Fruit fly (Drosophila melanogaster): Measurements from ENCODE around the gene CG6230.
A peak's percentile ranks its signal among the peaks of the same experiment; 100 is the strongest.

The CG6230 gene

DNA sequence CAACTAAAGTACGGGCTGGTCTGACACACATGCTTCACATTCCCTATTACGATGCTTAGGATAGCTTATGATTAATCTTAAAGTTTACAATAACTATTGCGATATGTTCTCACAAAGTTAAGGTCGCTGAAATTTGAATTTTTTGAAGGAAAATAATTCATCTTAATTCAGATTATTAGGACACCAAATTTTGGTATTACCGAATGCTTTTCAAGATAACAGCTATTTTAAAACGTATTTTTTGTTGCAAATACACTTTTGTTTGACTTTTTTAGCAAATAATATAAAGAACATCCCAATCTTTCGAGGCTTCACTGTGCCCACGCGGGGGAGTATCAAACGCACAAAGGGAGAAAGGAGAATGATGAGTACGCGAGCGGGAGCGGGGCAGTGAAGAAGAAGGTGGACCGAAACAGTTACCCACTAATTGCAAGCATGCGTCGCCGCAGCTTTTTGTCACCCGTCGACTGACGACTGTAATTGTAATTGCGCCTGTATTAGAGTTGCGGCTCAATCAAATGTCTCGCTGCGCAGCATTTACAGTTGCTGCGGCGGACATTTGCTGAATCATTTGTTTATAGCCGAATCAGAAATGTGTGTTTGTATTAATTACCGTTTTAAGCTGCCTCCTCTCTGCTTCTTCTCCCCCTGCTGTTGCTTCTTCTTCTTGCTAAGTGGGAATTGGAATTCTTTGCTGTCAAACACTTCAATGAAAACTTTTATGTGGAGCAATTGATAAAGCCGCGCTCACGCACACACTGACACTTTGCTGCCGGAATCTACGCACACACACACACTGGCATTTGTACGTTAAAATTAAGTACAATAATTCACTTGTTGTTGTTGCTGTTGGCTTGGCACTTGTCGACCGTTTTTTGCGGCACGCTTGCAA, 53.9 kb downstream of the CG6230 start:
- TF ChIP-seq rgr (GFP tag; optimal IDR thresholded peaks at IDR 0.05) (peak; percentile 62), fru (GFP tag; optimal IDR thresholded peaks at IDR 0.05) (peak; percentile 71), CG32264 (GFP tag; optimal IDR thresholded peaks at IDR 0.05) (peak; percentile 27), pan (optimal IDR thresholded peaks at IDR 0.05) (no peak), OdsH (GFP tag; optimal IDR thresholded peaks at IDR 0.05) (peak; percentile 46), dsf (GFP tag; optimal IDR thresholded peaks at IDR 0.05; ENCODE audit: borderline replicate concordance) (no peak), woc (GFP tag; optimal IDR thresholded peaks at IDR 0.05) (peak; percentile 5), HLH106 (tag; optimal IDR thresholded peaks at IDR 0.05) (peak; percentile 55), Jra (GFP tag; optimal IDR thresholded peaks at IDR 0.05) (no peak), sage (GFP tag; optimal IDR thresholded peaks at IDR 0.05) (no peak), Sp1 (GFP tag; optimal IDR thresholded peaks at IDR 0.05) (peak; percentile 33), brk (GFP tag; optimal IDR thresholded peaks at IDR 0.05) (no peak), Hnf4 (GFP tag; optimal IDR thresholded peaks at IDR 0.05) (peak; percentile 45), psq (GFP tag; optimal IDR thresholded peaks at IDR 0.05) (peak; percentile 16), h (GFP tag; optimal IDR thresholded peaks at IDR 0.05) (peak; percentile 76), foxo (GFP tag; optimal IDR thresholded peaks at IDR 0.05) (peak in 1 of 2 experiments; percentile 72), Dif (GFP tag; optimal IDR thresholded peaks at IDR 0.05; ENCODE audit: partially characterized antibody) (no peak), sv (GFP tag; optimal IDR thresholded peaks at IDR 0.05) (no peak), CG9705 (GFP tag; optimal IDR thresholded peaks at IDR 0.05) (no peak), Hr78 (GFP tag; optimal IDR thresholded peaks at IDR 0.05) (no peak), Mio (GFP tag; optimal IDR thresholded peaks at IDR 0.05) (no peak), lola (GFP tag; optimal IDR thresholded peaks at IDR 0.05) (no peak), CrebA (GFP tag; optimal IDR thresholded peaks at IDR 0.05; ENCODE audit: borderline replicate concordance) (no peak), ey (GFP tag; optimal IDR thresholded peaks at IDR 0.05) (peak; percentile 66), br (GFP tag; optimal IDR thresholded peaks at IDR 0.05) (peak; percentile 45), dl (GFP tag; optimal IDR thresholded peaks at IDR 0.05; ENCODE audit: insufficient read depth in 1 of 2, partially characterized antibody in 2 of 2) (no peak)
